Worm (Caenorhabditis elegans): ENCODE results near the gene sta-2.

DNA sequence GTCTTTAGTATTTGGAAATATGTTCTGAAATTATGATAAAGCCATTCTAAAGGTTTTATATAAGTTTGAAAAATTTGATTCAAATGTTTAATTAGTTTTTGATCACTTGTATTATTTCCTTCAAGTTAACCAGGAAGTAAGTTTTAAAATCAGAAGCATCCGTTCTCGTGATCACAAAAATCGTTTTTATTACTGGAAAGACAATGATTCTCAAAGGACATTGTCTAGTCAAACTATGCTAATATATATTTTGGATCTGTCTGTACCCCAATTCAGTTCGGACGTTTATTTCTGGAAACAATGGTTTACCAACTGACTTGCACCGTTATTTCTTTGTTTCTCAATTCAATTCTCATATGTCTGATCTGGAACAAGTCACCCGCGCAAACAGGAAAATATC is 24.6 kb upstream of the sta-2 start, which contains the start of gene str-188:
- TF ChIP-seq nhr-11 (tag; optimal IDR thresholded peaks at IDR 0.05) (no peak), lsy-2 (tag; optimal IDR thresholded peaks at IDR 0.05) (no peak), ama-1 (optimal IDR thresholded peaks at IDR 0.05) (no peak), nhr-237 (tag; optimal IDR thresholded peaks at IDR 0.05) (no peak), nhr-25 (tag; optimal IDR thresholded peaks at IDR 0.05) (no peak), ztf-11 (tag; optimal IDR thresholded peaks at IDR 0.05) (no peak), snpc-4 (tag; optimal IDR thresholded peaks at IDR 0.05) (no peak), blmp-1 (tag; optimal IDR thresholded peaks at IDR 0.05; ENCODE audit: insufficient read depth) (no peak)
